Worm (Caenorhabditis elegans): ENCODE data around the gene algn-7.

DNA sequence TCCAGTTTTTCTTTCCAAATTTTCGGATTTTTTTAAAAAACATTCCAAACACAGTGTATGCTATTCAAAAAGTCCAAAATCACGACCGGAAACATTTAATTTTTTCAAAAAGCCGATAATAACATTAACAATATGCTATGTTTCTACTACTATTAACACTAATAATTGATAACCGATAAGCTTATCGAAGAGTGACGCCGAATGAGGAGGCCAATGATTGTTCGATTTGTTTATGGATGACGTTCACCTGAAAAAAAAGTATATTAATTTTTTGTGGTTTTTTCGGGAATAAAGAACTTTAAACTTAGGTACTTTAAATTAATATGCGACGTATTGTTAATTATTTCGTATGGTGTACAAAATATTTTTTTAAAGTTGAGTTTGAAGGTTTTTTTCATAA lies 36.1 kb downstream of the algn-7 start:
- TF ChIP-seq lsy-2 (tag; optimal IDR thresholded peaks at IDR 0.05): no peak
- TF ChIP-seq ZK546.5 (tag; optimal IDR thresholded peaks at IDR 0.05): no peak
- no peak for TF ChIP-seq snpc-4 (tag; optimal IDR thresholded peaks at IDR 0.05)
- TF ChIP-seq ama-1 (optimal IDR thresholded peaks at IDR 0.05): no peak
- TF ChIP-seq ceh-82 (tag; optimal IDR thresholded peaks at IDR 0.05): no peak
